Worm (Caenorhabditis elegans): ENCODE measurements around the gene tbc-17.

- TF ChIP-seq dao-5 (tag; optimal IDR thresholded peaks at IDR 0.05) = no peak
- TF ChIP-seq him-1 (tag; optimal IDR thresholded peaks at IDR 0.05) = no peak
- no peak for TF ChIP-seq W03F9.2 (tag; optimal IDR thresholded peaks at IDR 0.05)
These were observed 38.4 kb upstream of the tbc-17 start for ce11 chrII:12655816-12656215.
